Worm (Caenorhabditis elegans) whole organism, L1 larva: ENCODE results near the gene mog-5.

Experiments used
- C04F5.9 ChIP-seq: sonication (generic microtip); optimal IDR thresholded peaks from 2 replicates; lab custom pipeline; 2016; ENCODE audit warnings: missing genetic modification characterization, missing compliant biosample characterization
- C16A3.4 ChIP-seq: fragments of 150-350 bp; optimal IDR thresholded peaks from 2 replicates; lab custom pipeline; 2014; ENCODE audit warnings: missing biosample characterization, missing genetic modification characterization
- C34B4.2 ChIP-seq: sonication (generic microtip); optimal IDR thresholded peaks from 2 replicates; lab custom pipeline; 2017; ENCODE audit warnings: mild to moderate bottlenecking, missing genetic modification characterization, missing compliant biosample characterization
- Y116A8C.19 ChIP-seq: sonication (generic microtip); optimal IDR thresholded peaks from 2 replicates; lab custom pipeline; 2016; ENCODE audit warnings: missing compliant biosample characterization, missing genetic modification characterization, borderline replicate concordance
- ceh-8 ChIP-seq: fragments of 200-800 bp; sonication (Bioruptor generic); optimal IDR thresholded peaks from 2 replicates; lab custom pipeline; 2018; ENCODE audit warnings: mild to moderate bottlenecking, missing genetic modification characterization, moderate library complexity, missing compliant biosample characterization
- ceh-82 ChIP-seq, 3 experiments: fragments of 150-350 bp in 1 of 3; sonication (generic microtip) in 2 of 3; optimal IDR thresholded peaks; 2 replicates each; lab custom pipeline; 2014 to 2017; ENCODE audit warnings: missing biosample characterization in 3 of 3, missing genetic modification characterization in 3 of 3
- ceh-88 ChIP-seq: fragments of 200-800 bp; sonication (Bioruptor generic); IDR thresholded peaks from 2 replicates; pipeline ENCODE4 v1.3.6; 2022; ENCODE audit warnings: missing genetic modification characterization, missing compliant biosample characterization
- ceh-90 ChIP-seq: sonication (generic microtip); optimal IDR thresholded peaks from 2 replicates; lab custom pipeline; 2016; ENCODE audit warnings: missing genetic modification characterization, missing compliant biosample characterization
- dpl-1 ChIP-seq, 3 experiments: fragments of 150-350 bp in 2 of 3; sonication (generic microtip) in 1 of 3; optimal IDR thresholded peaks; 2 replicates each; lab custom pipeline; 2014 to 2017; ENCODE audit warnings: missing biosample characterization in 3 of 3, missing genetic modification characterization in 3 of 3, missing genetic modification reagents in 3 of 3
- efl-1 ChIP-seq, 4 experiments: fragments of 150-350 bp; optimal IDR thresholded peaks in 3 of 4; peaks in 1 of 4; 1 replicate in 1 of 4; 2 replicates in 3 of 4; lab custom pipeline; 2014; ENCODE audit warnings: missing biosample characterization in 2 of 4, missing genetic modification characterization in 2 of 4, missing genetic modification reagents in 2 of 4
- efl-3 ChIP-seq: fragments of 200-800 bp; sonication (Bioruptor generic); optimal IDR thresholded peaks from 2 replicates; lab custom pipeline; 2018; ENCODE audit warnings: mild to moderate bottlenecking, missing genetic modification characterization, missing compliant biosample characterization
- egl-27 ChIP-seq, 2 experiments: fragments of 150-350 bp in 1 of 2; sonication (generic microtip); optimal IDR thresholded peaks; 3 replicates each; lab custom pipeline; 2017 to 2018; ENCODE audit warnings: missing biosample characterization in 2 of 2, missing genetic modification characterization in 2 of 2, missing genetic modification reagents in 2 of 2
- elt-3 ChIP-seq, 6 experiments: fragments of 150-350 bp in 1 of 6; sonication (generic microtip); optimal IDR thresholded peaks; 2 replicates each; lab custom pipeline; 2017 to 2018; ENCODE audit warnings: missing biosample characterization in 6 of 6, missing genetic modification characterization in 6 of 6, inconsistent platforms in 1 of 6
- fkh-10 ChIP-seq: sonication (generic microtip); optimal IDR thresholded peaks from 2 replicates; lab custom pipeline; 2017; ENCODE audit warnings: missing biosample characterization, missing genetic modification reagents, missing genetic modification characterization
- fkh-8 ChIP-seq: sonication (generic microtip); optimal IDR thresholded peaks from 2 replicates; lab custom pipeline; 2016; ENCODE audit warnings: mild to moderate bottlenecking, missing genetic modification characterization, missing compliant biosample characterization
- grh-1 ChIP-seq: fragments of 200-800 bp; sonication (Bioruptor generic); IDR thresholded peaks from 2 replicates; pipeline ENCODE4 v1.3.6; 2022; ENCODE audit warnings: missing genetic modification reagents, missing genetic modification characterization, missing compliant biosample characterization
- hpl-2 ChIP-seq: fragments of 150-350 bp; optimal IDR thresholded peaks from 2 replicates; lab custom pipeline; 2014; ENCODE audit warnings: missing biosample characterization, missing genetic modification reagents, missing genetic modification characterization
- irx-1 ChIP-seq: sonication (generic microtip); optimal IDR thresholded peaks from 2 replicates; lab custom pipeline; 2016; ENCODE audit warnings: missing genetic modification characterization, missing compliant biosample characterization
- lin-35 ChIP-seq, 2 experiments: fragments of 150-350 bp; optimal IDR thresholded peaks; 2 replicates each; lab custom pipeline; 2014; ENCODE audit warnings: missing biosample characterization in 2 of 2, missing genetic modification characterization in 2 of 2, missing genetic modification reagents in 2 of 2
- lin-39 ChIP-seq: fragments of 150-350 bp; optimal IDR thresholded peaks from 2 replicates; lab custom pipeline; 2014; ENCODE audit warnings: missing biosample characterization, missing genetic modification reagents, missing genetic modification characterization
- lir-3 ChIP-seq: sonication (generic microtip); optimal IDR thresholded peaks from 2 replicates; lab custom pipeline; 2016; ENCODE audit warnings: mild to moderate bottlenecking, missing genetic modification characterization, moderate library complexity, missing compliant biosample characterization; ENCODE audit not compliant: poor library complexity
- lsy-2 ChIP-seq, 2 experiments: fragments of 150-350 bp; optimal IDR thresholded peaks; 2 replicates each; lab custom pipeline; 2014; ENCODE audit warnings: missing biosample characterization in 2 of 2, missing genetic modification characterization in 2 of 2
- mef-2 ChIP-seq: fragments of 150-350 bp; optimal IDR thresholded peaks from 2 replicates; lab custom pipeline; 2014; ENCODE audit warnings: missing biosample characterization, missing genetic modification characterization
- mep-1 ChIP-seq: fragments of 150-350 bp; optimal IDR thresholded peaks from 2 replicates; lab custom pipeline; 2014; ENCODE audit warnings: missing biosample characterization, missing genetic modification characterization
- nhr-12 ChIP-seq: sonication (generic microtip); optimal IDR thresholded peaks from 2 replicates; lab custom pipeline; 2017; ENCODE audit warnings: missing biosample characterization, missing genetic modification characterization
- nhr-19 ChIP-seq: fragments of 200-800 bp; sonication (Bioruptor generic); conservative IDR thresholded peaks from 2 replicates; pipeline ENCODE4 v1.3.6; 2022; ENCODE audit warnings: missing genetic modification characterization, missing compliant biosample characterization
- nhr-20 ChIP-seq: sonication (generic microtip); optimal IDR thresholded peaks from 2 replicates; lab custom pipeline; 2016; ENCODE audit warnings: mild to moderate bottlenecking, missing genetic modification characterization, missing compliant biosample characterization
- nhr-28 ChIP-seq: fragments of 150-350 bp; optimal IDR thresholded peaks from 2 replicates; lab custom pipeline; 2014; ENCODE audit warnings: missing biosample characterization, missing genetic modification characterization
- nhr-47 ChIP-seq: sonication (generic microtip); optimal IDR thresholded peaks from 2 replicates; lab custom pipeline; 2016; ENCODE audit warnings: mild to moderate bottlenecking, missing genetic modification characterization, moderate library complexity, missing compliant biosample characterization
- nhr-71 ChIP-seq: sonication (generic microtip); optimal IDR thresholded peaks from 2 replicates; lab custom pipeline; 2016; ENCODE audit warnings: mild to moderate bottlenecking, missing genetic modification characterization, moderate library complexity, missing compliant biosample characterization
- nhr-76 ChIP-seq: sonication (generic microtip); optimal IDR thresholded peaks from 2 replicates; lab custom pipeline; 2017; ENCODE audit warnings: missing biosample characterization, missing genetic modification characterization
- nhr-77 ChIP-seq: fragments of 150-350 bp; optimal IDR thresholded peaks from 2 replicates; lab custom pipeline; 2014; ENCODE audit warnings: missing biosample characterization, missing genetic modification characterization
- nhr-84 ChIP-seq: sonication (generic microtip); optimal IDR thresholded peaks from 2 replicates; lab custom pipeline; 2017; ENCODE audit warnings: missing biosample characterization, missing genetic modification characterization
- nhr-85 ChIP-seq: sonication (generic microtip); peaks from one replicate; lab custom pipeline; 2016; ENCODE audit warnings: missing genetic modification characterization, inconsistent platforms, missing compliant biosample characterization
- nhr-90 ChIP-seq: sonication (generic microtip); optimal IDR thresholded peaks from 2 replicates; lab custom pipeline; 2016; ENCODE audit warnings: mild to moderate bottlenecking, missing genetic modification characterization, missing compliant biosample characterization; ENCODE audit not compliant: poor library complexity
- pax-3 ChIP-seq: fragments of 200-800 bp; sonication (Bioruptor generic); optimal IDR thresholded peaks from 2 replicates; lab custom pipeline; 2018; ENCODE audit warnings: mild to moderate bottlenecking, missing genetic modification characterization, moderate library complexity, missing compliant biosample characterization
- snu-23 ChIP-seq: sonication (generic microtip); optimal IDR thresholded peaks from 2 replicates; lab custom pipeline; 2016; ENCODE audit warnings: missing genetic modification characterization, missing compliant biosample characterization
- sptf-1 ChIP-seq: fragments of 150-350 bp; optimal IDR thresholded peaks from 2 replicates; lab custom pipeline; 2014; ENCODE audit warnings: missing biosample characterization, missing genetic modification characterization
- sup-37 ChIP-seq: fragments of 200-800 bp; sonication (Bioruptor generic); optimal IDR thresholded peaks from 2 replicates; lab custom pipeline; 2018; ENCODE audit warnings: mild to moderate bottlenecking, missing genetic modification characterization, missing compliant biosample characterization
- swsn-7 ChIP-seq: sonication (generic microtip); optimal IDR thresholded peaks from 2 replicates; lab custom pipeline; 2016; ENCODE audit warnings: missing genetic modification characterization, missing compliant biosample characterization
- tbx-2 ChIP-seq: sonication (generic microtip); optimal IDR thresholded peaks from 2 replicates; lab custom pipeline; 2016; ENCODE audit warnings: missing genetic modification characterization, missing compliant biosample characterization
- unc-30 ChIP-seq: sonication (generic microtip); optimal IDR thresholded peaks from 2 replicates; lab custom pipeline; 2017; ENCODE audit warnings: missing biosample characterization, missing genetic modification characterization
- unc-62 ChIP-seq: fragments of 150-350 bp; optimal IDR thresholded peaks from 2 replicates; lab custom pipeline; 2014; ENCODE audit warnings: missing biosample characterization, missing genetic modification reagents, missing genetic modification characterization
- xbp-1 ChIP-seq: sonication (generic microtip); optimal IDR thresholded peaks from 2 replicates; lab custom pipeline; 2016; ENCODE audit warnings: missing genetic modification characterization, missing compliant biosample characterization
- zag-1 ChIP-seq: fragments of 150-350 bp; optimal IDR thresholded peaks from 2 replicates; lab custom pipeline; 2014; ENCODE audit warnings: missing biosample characterization, missing genetic modification characterization
- zip-4 ChIP-seq: fragments of 200-800 bp; sonication (Bioruptor generic); optimal IDR thresholded peaks from 2 replicates; lab custom pipeline; 2018; ENCODE audit warnings: mild to moderate bottlenecking, missing genetic modification characterization, moderate library complexity, missing compliant biosample characterization

mog-5 gene

DNA sequence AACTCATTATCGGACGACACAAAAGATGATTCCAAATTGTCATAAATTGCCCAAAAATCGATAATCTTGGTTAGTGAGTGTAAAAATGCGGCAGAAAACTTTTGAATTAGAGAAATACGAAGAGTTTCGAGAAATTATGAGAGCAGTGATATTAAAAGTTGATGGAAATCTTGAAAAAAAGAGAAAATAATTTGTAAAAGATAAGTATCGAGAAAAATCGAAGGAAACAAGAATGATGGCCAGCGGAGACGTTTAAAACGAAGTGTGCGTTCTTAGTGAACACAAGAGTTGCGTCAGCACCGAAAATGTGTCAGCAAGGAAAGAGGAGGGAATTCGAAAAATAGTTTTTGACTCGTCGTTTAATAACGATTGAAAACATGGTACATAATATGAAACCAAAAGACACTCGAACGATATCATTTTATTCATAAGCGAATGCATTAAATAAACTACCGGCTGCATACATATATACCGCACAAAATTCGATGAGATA lies 9.5 kb upstream of the mog-5 start, which contains the start of gene ndx-6 (continued):
- TF ChIP-seq snu-23 (GFP tag; lab: Kevin White, UChicago) (peak; percentile 93), tbx-2 (peak; percentile 83), mep-1 (tag; lab: Kevin White, UChicago) (peak; percentile 92), nhr-12 (no peak), elt-3 (tag; optimal IDR thresholded peaks at IDR 0.05; lab: Kevin White, UChicago) (peak in 2 of 6 experiments; percentile 73 to 87), pax-3 (tag; lab: Kevin White, UChicago) (peak; percentile 7), irx-1 (tag; lab: Kevin White, UChicago) (peak; percentile 47), zip-4 (peak; percentile 36), nhr-77 (tag; lab: Kevin White, UChicago) (peak; percentile 52), fkh-10 (GFP tag; lab: Kevin White, UChicago) (peak; percentile 46), ceh-82 (tag; optimal IDR thresholded peaks at IDR 0.05; lab: Kevin White, UChicago) (peak; percentile 81 to 88 (median 84)), xbp-1 (tag; lab: Kevin White, UChicago) (peak; percentile 88), nhr-76 (no peak), nhr-84 (tag; lab: Kevin White, UChicago) (no peak), unc-62 (GFP tag; lab: Kevin White, UChicago) (no peak), lin-39 (peak; percentile 65), swsn-7 (peak; percentile 87), mef-2 (tag; lab: Kevin White, UChicago) (no peak), C34B4.2 (no peak), lsy-2 (tag; optimal IDR thresholded peaks at IDR 0.05; lab: Kevin White, UChicago) (peak; percentile 90 to 92), nhr-47 (tag; lab: Kevin White, UChicago) (peak; percentile 90), lin-35 (GFP tag; optimal IDR thresholded peaks at IDR 0.05; lab: Kevin White, UChicago) (peak; percentile 99 to 100), lir-3 (tag; lab: Kevin White, UChicago) (peak; percentile 62), unc-30 (tag; lab: Kevin White, UChicago) (no peak), zag-1 (tag; lab: Kevin White, UChicago) (no peak), grh-1 (GFP tag; lab: Robert Waterston, UW) (peak; percentile 60), nhr-90 (tag; lab: Kevin White, UChicago) (peak; percentile 88), hpl-2 (GFP tag; lab: Kevin White, UChicago) (no peak), ceh-88 (GFP tag; lab: Robert Waterston, UW) (no peak), egl-27 (tag; optimal IDR thresholded peaks at IDR 0.05; lab: Kevin White, UChicago) (no peak), sup-37 (no peak), nhr-71 (tag; lab: Kevin White, UChicago) (peak; percentile 90), nhr-19 (GFP tag; lab: Robert Waterston, UW) (peak; percentile 87), ceh-8 (no peak), nhr-85 (tag; lab: Kevin White, UChicago) (peak; percentile 93), C04F5.9 (tag; lab: Kevin White, UChicago) (peak; percentile 33), fkh-8 (peak; percentile 80), Y116A8C.19 (tag; lab: Kevin White, UChicago) (no peak), dpl-1 (GFP tag; optimal IDR thresholded peaks at IDR 0.05; lab: Kevin White, UChicago) (peak; percentile 99)

DNA sequence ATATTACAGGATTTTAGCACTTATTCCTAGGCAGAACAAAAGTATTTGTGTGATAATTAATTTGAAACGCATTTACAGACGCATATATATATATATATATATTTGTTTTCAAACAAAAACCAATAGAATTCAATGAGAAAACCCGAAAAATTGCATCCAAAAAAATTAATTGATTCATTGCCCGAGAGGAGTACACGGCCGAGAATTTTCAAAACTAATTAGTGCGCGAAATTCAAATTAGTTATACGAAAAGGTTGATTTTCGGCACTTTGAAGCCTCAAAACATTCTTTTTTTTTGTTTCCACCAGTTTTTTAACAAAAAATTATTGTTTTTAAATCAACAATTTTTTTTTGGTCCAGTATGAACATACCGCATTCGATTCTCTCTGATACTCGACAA lies 7.9 kb upstream of the mog-5 start:
- TF ChIP-seq dpl-1 (GFP tag; optimal IDR thresholded peaks at IDR 0.05; lab: Kevin White, UChicago) (peak in 2 of 3 experiments; percentile 13 to 48), C16A3.4 (no peak), sptf-1 (tag; lab: Kevin White, UChicago) (no peak), nhr-28 (no peak), elt-3 (tag; optimal IDR thresholded peaks at IDR 0.05; lab: Kevin White, UChicago) (no peak), nhr-20 (tag; lab: Kevin White, UChicago) (no peak), hpl-2 (GFP tag; lab: Kevin White, UChicago) (no peak), ceh-90 (no peak), efl-1 (optimal IDR thresholded peaks at IDR 0.05; lab: Kevin White, UChicago) (peak; percentile 28 to 45), efl-1 (GFP tag; optimal IDR thresholded peaks at IDR 0.05 in 1 of 2; lab: Kevin White, UChicago) (peak; percentile 46 to 89), lir-3 (tag; lab: Kevin White, UChicago) (no peak), lin-35 (GFP tag; optimal IDR thresholded peaks at IDR 0.05; lab: Kevin White, UChicago) (peak in 1 of 2 experiments; percentile 3), efl-3 (GFP tag; lab: Kevin White, UChicago) (no peak), nhr-85 (tag; lab: Kevin White, UChicago) (no peak)
